Fruit fly (Drosophila melanogaster): ENCODE results near the gene CG13484.

Gene CG13484

dm6 chr3L:14053073-14053643 is at the start of gene CG13484, which contains the start of gene Frl:
Gene CG13484 (minus strand): TSS chr3L:14053079.
Gene Frl (plus strand): TSS chr3L:14053215.
- TF ChIP-seq CG9705 (GFP tag; optimal IDR thresholded peaks at IDR 0.05) = peak; percentile 16
- no peak for TF ChIP-seq Abd-B (GFP tag; optimal IDR thresholded peaks at IDR 0.05)
- TF ChIP-seq Vsx2 (GFP tag; optimal IDR thresholded peaks at IDR 0.05; ENCODE audit: partially characterized antibody) = no peak
- peak; percentile 15 for TF ChIP-seq Dif (GFP tag; optimal IDR thresholded peaks at IDR 0.05; ENCODE audit: partially characterized antibody)
- no peak for TF ChIP-seq usp (GFP tag; optimal IDR thresholded peaks at IDR 0.05)
- TF ChIP-seq Sp1 (GFP tag; optimal IDR thresholded peaks at IDR 0.05) = peak; percentile 59
- no peak for TF ChIP-seq CG32264 (GFP tag; optimal IDR thresholded peaks at IDR 0.05)
- TF ChIP-seq dl (GFP tag; optimal IDR thresholded peaks at IDR 0.05; ENCODE audit: insufficient read depth in 1 of 2, partially characterized antibody in 2 of 2) = no peak
- TF ChIP-seq dmrt93B (GFP tag; optimal IDR thresholded peaks at IDR 0.05) = no peak
- TF ChIP-seq h (GFP tag; optimal IDR thresholded peaks at IDR 0.05) = peak; percentile 43
- peak; percentile 45 for TF ChIP-seq HLH106 (tag; optimal IDR thresholded peaks at IDR 0.05)
- peak; percentile 17 for TF ChIP-seq N (GFP tag; optimal IDR thresholded peaks at IDR 0.05)
- peak; percentile 52 for TF ChIP-seq fru (GFP tag; optimal IDR thresholded peaks at IDR 0.05)
- no peak for TF ChIP-seq dsf (GFP tag; optimal IDR thresholded peaks at IDR 0.05; ENCODE audit: borderline replicate concordance)
- TF ChIP-seq rgr (GFP tag; optimal IDR thresholded peaks at IDR 0.05) = peak; percentile 50
- TF ChIP-seq sv (GFP tag; optimal IDR thresholded peaks at IDR 0.05) = no peak
- TF ChIP-seq psq (GFP tag; optimal IDR thresholded peaks at IDR 0.05) = peak; percentile 32
- TF ChIP-seq lola (GFP tag; optimal IDR thresholded peaks at IDR 0.05) = no peak
- no peak for TF ChIP-seq Hnf4 (GFP tag; optimal IDR thresholded peaks at IDR 0.05)
- TF ChIP-seq Hr78 (GFP tag; optimal IDR thresholded peaks at IDR 0.05) = no peak
- TF ChIP-seq Hr83 (GFP tag; optimal IDR thresholded peaks at IDR 0.05; ENCODE audit: poor library complexity, severe bottlenecking) = peak; percentile 44
- no peak for TF ChIP-seq woc (GFP tag; optimal IDR thresholded peaks at IDR 0.05)
- no peak for TF ChIP-seq Rel (GFP tag; optimal IDR thresholded peaks at IDR 0.05)
- peak; percentile 88 for TF ChIP-seq Rel (tag; optimal IDR thresholded peaks at IDR 0.05)
- no peak for TF ChIP-seq Jra (GFP tag; optimal IDR thresholded peaks at IDR 0.05)
- TF ChIP-seq Myc (optimal IDR thresholded peaks at IDR 0.05) = no peak
- TF ChIP-seq OdsH (GFP tag; optimal IDR thresholded peaks at IDR 0.05) = peak; percentile 8
- TF ChIP-seq pan (optimal IDR thresholded peaks at IDR 0.05) = no peak
- TF ChIP-seq brk (GFP tag; optimal IDR thresholded peaks at IDR 0.05) = no peak
- TF ChIP-seq Dfd (GFP tag; optimal IDR thresholded peaks at IDR 0.05) = no peak
- no peak for TF ChIP-seq ey (GFP tag; optimal IDR thresholded peaks at IDR 0.05)
- no peak for TF ChIP-seq GATAd (GFP tag; optimal IDR thresholded peaks at IDR 0.05)
- TF ChIP-seq tai (GFP tag; optimal IDR thresholded peaks at IDR 0.05) = no peak
- TF ChIP-seq jim (GFP tag; optimal IDR thresholded peaks at IDR 0.05) = peak; percentile 15
- TF ChIP-seq CrebA (GFP tag; optimal IDR thresholded peaks at IDR 0.05; ENCODE audit: borderline replicate concordance) = no peak
- TF ChIP-seq sage (GFP tag; optimal IDR thresholded peaks at IDR 0.05) = no peak
- TF ChIP-seq foxo (GFP tag; optimal IDR thresholded peaks at IDR 0.05) = no peak
- TF ChIP-seq Mio (GFP tag; optimal IDR thresholded peaks at IDR 0.05) = no peak
- no peak for TF ChIP-seq br (GFP tag; optimal IDR thresholded peaks at IDR 0.05)

dm6 chr3L:14101421-14102130 is 48.7 kb upstream of the CG13484 start:
- TF ChIP-seq HLH106 (tag; optimal IDR thresholded peaks at IDR 0.05) = no peak
- TF ChIP-seq Sp1 (GFP tag; optimal IDR thresholded peaks at IDR 0.05) = no peak
- TF ChIP-seq psq (GFP tag; optimal IDR thresholded peaks at IDR 0.05) = no peak
- TF ChIP-seq CG9705 (GFP tag; optimal IDR thresholded peaks at IDR 0.05) = no peak
- TF ChIP-seq pan (optimal IDR thresholded peaks at IDR 0.05) = no peak
- no peak for TF ChIP-seq Vsx2 (GFP tag; optimal IDR thresholded peaks at IDR 0.05; ENCODE audit: partially characterized antibody)
- TF ChIP-seq Dif (GFP tag; optimal IDR thresholded peaks at IDR 0.05; ENCODE audit: partially characterized antibody) = no peak
- TF ChIP-seq sage (GFP tag; optimal IDR thresholded peaks at IDR 0.05) = no peak
- TF ChIP-seq woc (GFP tag; optimal IDR thresholded peaks at IDR 0.05) = no peak
- no peak for TF ChIP-seq ey (GFP tag; optimal IDR thresholded peaks at IDR 0.05)
- TF ChIP-seq Myc (optimal IDR thresholded peaks at IDR 0.05) = no peak

All from whole organism, wandering third instar larva.